Worm (Caenorhabditis elegans) whole organism, L1 larva: ENCODE measurements around the gene srx-47.
A peak's percentile ranks its signal among the peaks of the same experiment; 100 is the strongest.
"Not testable (repeated sequence)": the region's sequence is repeated elsewhere in the genome, so short reads cannot be mapped to it uniquely, and the experiment has no call there.

Source experiments
- C04F5.9 ChIP-seq: sonication (generic microtip); optimal IDR thresholded peaks from 2 replicates; lab custom pipeline; 2016; ENCODE audit warnings: missing genetic modification characterization, missing compliant biosample characterization
- C16A3.4 ChIP-seq: fragments of 150-350 bp; optimal IDR thresholded peaks from 2 replicates; lab custom pipeline; 2014; ENCODE audit warnings: missing biosample characterization, missing genetic modification characterization
- C34B4.2 ChIP-seq: sonication (generic microtip); optimal IDR thresholded peaks from 2 replicates; lab custom pipeline; 2017; ENCODE audit warnings: mild to moderate bottlenecking, missing genetic modification characterization, missing compliant biosample characterization
- Y116A8C.19 ChIP-seq: sonication (generic microtip); optimal IDR thresholded peaks from 2 replicates; lab custom pipeline; 2016; ENCODE audit warnings: missing compliant biosample characterization, missing genetic modification characterization, borderline replicate concordance
- alr-1 ChIP-seq: fragments of 200-800 bp; sonication (Bioruptor generic); optimal IDR thresholded peaks from 2 replicates; lab custom pipeline; 2018; ENCODE audit warnings: borderline replicate concordance, mild to moderate bottlenecking, missing genetic modification characterization, missing compliant biosample characterization
- aly-2 ChIP-seq: fragments of 150-350 bp; optimal IDR thresholded peaks from 2 replicates; lab custom pipeline; 2014; ENCODE audit warnings: missing biosample characterization, missing genetic modification characterization
- blmp-1 ChIP-seq: fragments of 150-350 bp; optimal IDR thresholded peaks from 2 replicates; lab custom pipeline; 2014; ENCODE audit warnings: missing biosample characterization, missing genetic modification characterization
- ceh-8 ChIP-seq: fragments of 200-800 bp; sonication (Bioruptor generic); optimal IDR thresholded peaks from 2 replicates; lab custom pipeline; 2018; ENCODE audit warnings: mild to moderate bottlenecking, missing genetic modification characterization, moderate library complexity, missing compliant biosample characterization
- ceh-82 ChIP-seq, 3 experiments: fragments of 150-350 bp in 1 of 3; sonication (generic microtip) in 2 of 3; optimal IDR thresholded peaks; 2 replicates each; lab custom pipeline; 2014 to 2017; ENCODE audit warnings: missing biosample characterization in 3 of 3, missing genetic modification characterization in 3 of 3
- ces-1 ChIP-seq: fragments of 150-350 bp; optimal IDR thresholded peaks from 2 replicates; lab custom pipeline; 2014; ENCODE audit warnings: missing biosample characterization, missing genetic modification reagents, missing genetic modification characterization
- dpl-1 ChIP-seq, 3 experiments: fragments of 150-350 bp in 2 of 3; sonication (generic microtip) in 1 of 3; optimal IDR thresholded peaks; 2 replicates each; lab custom pipeline; 2014 to 2017; ENCODE audit warnings: missing biosample characterization in 3 of 3, missing genetic modification characterization in 3 of 3, missing genetic modification reagents in 3 of 3
- dsc-1 ChIP-seq: sonication (generic microtip); optimal IDR thresholded peaks from 2 replicates; lab custom pipeline; 2016; ENCODE audit warnings: mild to moderate bottlenecking, missing genetic modification characterization, missing compliant biosample characterization
- efl-1 ChIP-seq, 4 experiments: fragments of 150-350 bp; optimal IDR thresholded peaks in 3 of 4; peaks in 1 of 4; 1 replicate in 1 of 4; 2 replicates in 3 of 4; lab custom pipeline; 2014; ENCODE audit warnings: missing biosample characterization in 2 of 4, missing genetic modification characterization in 2 of 4, missing genetic modification reagents in 2 of 4
- efl-3 ChIP-seq: fragments of 200-800 bp; sonication (Bioruptor generic); optimal IDR thresholded peaks from 2 replicates; lab custom pipeline; 2018; ENCODE audit warnings: mild to moderate bottlenecking, missing genetic modification characterization, missing compliant biosample characterization
- egl-13 ChIP-seq: sonication (generic microtip); optimal IDR thresholded peaks from 2 replicates; lab custom pipeline; 2016; ENCODE audit warnings: missing genotype, missing genetic modification reagents, missing genetic modification characterization, missing compliant biosample characterization
- egl-27 ChIP-seq, 2 experiments: fragments of 150-350 bp in 1 of 2; sonication (generic microtip); optimal IDR thresholded peaks; 3 replicates each; lab custom pipeline; 2017 to 2018; ENCODE audit warnings: missing biosample characterization in 2 of 2, missing genetic modification characterization in 2 of 2, missing genetic modification reagents in 2 of 2
- elt-2 ChIP-seq: sonication (generic microtip); optimal IDR thresholded peaks from 2 replicates; lab custom pipeline; 2016; ENCODE audit warnings: missing genetic modification characterization, mild to moderate bottlenecking, inconsistent platforms, missing compliant biosample characterization, missing genetic modification reagents
- ets-5 ChIP-seq: fragments of 200-800 bp; sonication (Bioruptor generic); IDR thresholded peaks from 2 replicates; pipeline ENCODE4 v1.3.6; 2022; ENCODE audit warnings: missing genetic modification characterization, missing compliant biosample characterization
- fkh-10 ChIP-seq: sonication (generic microtip); optimal IDR thresholded peaks from 2 replicates; lab custom pipeline; 2017; ENCODE audit warnings: missing biosample characterization, missing genetic modification reagents, missing genetic modification characterization
- fkh-8 ChIP-seq: sonication (generic microtip); optimal IDR thresholded peaks from 2 replicates; lab custom pipeline; 2016; ENCODE audit warnings: mild to moderate bottlenecking, missing genetic modification characterization, missing compliant biosample characterization
- irx-1 ChIP-seq: sonication (generic microtip); optimal IDR thresholded peaks from 2 replicates; lab custom pipeline; 2016; ENCODE audit warnings: missing genetic modification characterization, missing compliant biosample characterization
- lin-35 ChIP-seq, 2 experiments: fragments of 150-350 bp; optimal IDR thresholded peaks; 2 replicates each; lab custom pipeline; 2014; ENCODE audit warnings: missing biosample characterization in 2 of 2, missing genetic modification characterization in 2 of 2, missing genetic modification reagents in 2 of 2
- mdl-1 ChIP-seq, 2 experiments: fragments of 150-350 bp; optimal IDR thresholded peaks; 2 replicates each; lab custom pipeline; 2014 to 2017; ENCODE audit warnings: missing biosample characterization in 2 of 2, missing genetic modification characterization in 2 of 2, inconsistent platforms in 1 of 2
- nhr-12 ChIP-seq: sonication (generic microtip); optimal IDR thresholded peaks from 2 replicates; lab custom pipeline; 2017; ENCODE audit warnings: missing biosample characterization, missing genetic modification characterization
- nhr-28 ChIP-seq: fragments of 150-350 bp; optimal IDR thresholded peaks from 2 replicates; lab custom pipeline; 2014; ENCODE audit warnings: missing biosample characterization, missing genetic modification characterization
- nhr-76 ChIP-seq: sonication (generic microtip); optimal IDR thresholded peaks from 2 replicates; lab custom pipeline; 2017; ENCODE audit warnings: missing biosample characterization, missing genetic modification characterization
- nhr-85 ChIP-seq: sonication (generic microtip); peaks from one replicate; lab custom pipeline; 2016; ENCODE audit warnings: missing genetic modification characterization, inconsistent platforms, missing compliant biosample characterization
- nhr-90 ChIP-seq: sonication (generic microtip); optimal IDR thresholded peaks from 2 replicates; lab custom pipeline; 2016; ENCODE audit warnings: mild to moderate bottlenecking, missing genetic modification characterization, missing compliant biosample characterization; ENCODE audit not compliant: poor library complexity
- pag-3 ChIP-seq: sonication (generic microtip); optimal IDR thresholded peaks from 2 replicates; lab custom pipeline; 2017; ENCODE audit warnings: missing genetic modification characterization, mild to moderate bottlenecking, missing compliant biosample characterization, antibody characterized with exemption, borderline replicate concordance; ENCODE audit not compliant: insufficient read depth
- pqm-1 ChIP-seq: sonication (generic microtip); optimal IDR thresholded peaks from 3 replicates; lab custom pipeline; 2017; ENCODE audit warnings: missing biosample characterization, missing genetic modification characterization
- rnt-1 ChIP-seq: sonication (generic microtip); optimal IDR thresholded peaks from 2 replicates; lab custom pipeline; 2016; ENCODE audit warnings: mild to moderate bottlenecking, missing genetic modification characterization, moderate library complexity, missing compliant biosample characterization
- sox-4 ChIP-seq: sonication (generic microtip); optimal IDR thresholded peaks from 2 replicates; lab custom pipeline; 2016; ENCODE audit warnings: missing genetic modification characterization, missing compliant biosample characterization
- tbx-2 ChIP-seq: sonication (generic microtip); optimal IDR thresholded peaks from 2 replicates; lab custom pipeline; 2016; ENCODE audit warnings: missing genetic modification characterization, missing compliant biosample characterization
- unc-30 ChIP-seq: sonication (generic microtip); optimal IDR thresholded peaks from 2 replicates; lab custom pipeline; 2017; ENCODE audit warnings: missing biosample characterization, missing genetic modification characterization
- unc-62 ChIP-seq: fragments of 150-350 bp; optimal IDR thresholded peaks from 2 replicates; lab custom pipeline; 2014; ENCODE audit warnings: missing biosample characterization, missing genetic modification reagents, missing genetic modification characterization
- unc-86 ChIP-seq: sonication (generic microtip); optimal IDR thresholded peaks from 2 replicates; lab custom pipeline; 2016; ENCODE audit warnings: missing genetic modification characterization, missing compliant biosample characterization
- unc-98 ChIP-seq: fragments of 200-800 bp; sonication (Bioruptor generic); IDR thresholded peaks from 2 replicates; pipeline ENCODE4 v1.3.6; 2022; ENCODE audit warnings: missing genetic modification characterization, missing compliant biosample characterization
- xbp-1 ChIP-seq: sonication (generic microtip); optimal IDR thresholded peaks from 2 replicates; lab custom pipeline; 2016; ENCODE audit warnings: missing genetic modification characterization, missing compliant biosample characterization
- zag-1 ChIP-seq: fragments of 150-350 bp; optimal IDR thresholded peaks from 2 replicates; lab custom pipeline; 2014; ENCODE audit warnings: missing biosample characterization, missing genetic modification characterization
- zip-4 ChIP-seq: fragments of 200-800 bp; sonication (Bioruptor generic); optimal IDR thresholded peaks from 2 replicates; lab custom pipeline; 2018; ENCODE audit warnings: mild to moderate bottlenecking, missing genetic modification characterization, moderate library complexity, missing compliant biosample characterization
- ztf-11 ChIP-seq, 2 experiments: sonication (generic microtip); optimal IDR thresholded peaks; 2 replicates each; lab custom pipeline; 2016 to 2017; ENCODE audit warnings: missing genetic modification characterization in 2 of 2, missing biosample characterization in 1 of 2, missing compliant biosample characterization in 1 of 2

The srx-47 gene

DNA sequence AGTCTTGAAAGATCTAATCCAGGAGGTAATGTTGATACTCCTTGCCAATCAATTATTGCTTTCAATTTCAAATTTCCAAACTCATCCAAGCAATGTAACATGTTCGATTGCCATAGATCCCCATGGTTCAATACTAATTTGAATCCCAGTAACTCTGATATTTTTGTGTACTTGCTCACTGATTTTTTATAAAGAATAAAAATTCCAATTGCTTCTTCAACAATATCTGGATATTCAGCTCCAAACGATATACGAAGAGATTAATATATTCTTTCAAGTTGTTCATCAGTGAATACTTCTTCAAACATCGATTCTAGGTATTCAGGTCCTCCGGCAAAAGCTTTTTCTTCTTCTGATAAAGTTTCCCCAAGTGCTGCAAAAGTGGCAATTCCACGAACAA is 30.0 kb downstream of the srx-47 start, which contains the start of gene E02C12.11:
Gene E02C12.11 (minus strand): TSS at position 101 of the 400 bp plus-strand sequence.
- TF ChIP-seq ztf-11 (tag; optimal IDR thresholded peaks at IDR 0.05; lab: Kevin White, UChicago); egl-13 (tag; lab: Kevin White, UChicago); ets-5: not testable (repeated sequence)

DNA sequence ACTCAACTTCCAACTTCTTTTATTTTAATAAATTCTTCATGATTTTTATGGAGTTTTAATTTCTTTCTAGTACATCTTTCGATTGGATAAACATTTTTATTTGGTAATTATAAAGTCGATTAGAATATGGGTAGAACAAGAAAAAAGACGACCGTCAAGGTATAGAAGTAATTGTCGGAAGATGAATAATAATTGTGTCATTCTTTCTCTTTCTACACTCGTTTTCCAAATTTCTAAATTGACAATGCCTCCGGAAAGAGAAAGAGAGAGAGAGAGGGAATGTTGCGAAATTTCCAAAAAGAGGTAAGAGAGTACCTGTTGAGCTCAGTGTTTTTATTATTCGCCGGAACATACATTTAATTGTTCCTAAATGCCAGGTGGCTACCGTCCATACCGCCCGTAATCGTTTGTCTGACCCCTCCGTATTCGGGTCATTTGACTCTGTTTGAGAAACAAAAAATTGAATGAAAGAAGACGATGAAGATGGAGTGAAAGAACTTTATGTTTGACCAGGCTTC is 32.1 kb downstream of the srx-47 start, which contains the start of gene E02C12.12:
Gene E02C12.12 (minus strand): TSS at position 468 of the 518 bp plus-strand sequence.
- TF ChIP-seq unc-62 (no peak), pag-3 (no peak), unc-98 (GFP tag; lab: Robert Waterston, UW) (no peak), blmp-1 (tag; lab: Kevin White, UChicago) (peak; percentile 20), lin-35 (GFP tag; optimal IDR thresholded peaks at IDR 0.05; lab: Kevin White, UChicago) (no peak), ceh-82 (tag; optimal IDR thresholded peaks at IDR 0.05; lab: Kevin White, UChicago) (no peak), nhr-90 (no peak), nhr-85 (tag; lab: Kevin White, UChicago) (peak; percentile 51)

DNA sequence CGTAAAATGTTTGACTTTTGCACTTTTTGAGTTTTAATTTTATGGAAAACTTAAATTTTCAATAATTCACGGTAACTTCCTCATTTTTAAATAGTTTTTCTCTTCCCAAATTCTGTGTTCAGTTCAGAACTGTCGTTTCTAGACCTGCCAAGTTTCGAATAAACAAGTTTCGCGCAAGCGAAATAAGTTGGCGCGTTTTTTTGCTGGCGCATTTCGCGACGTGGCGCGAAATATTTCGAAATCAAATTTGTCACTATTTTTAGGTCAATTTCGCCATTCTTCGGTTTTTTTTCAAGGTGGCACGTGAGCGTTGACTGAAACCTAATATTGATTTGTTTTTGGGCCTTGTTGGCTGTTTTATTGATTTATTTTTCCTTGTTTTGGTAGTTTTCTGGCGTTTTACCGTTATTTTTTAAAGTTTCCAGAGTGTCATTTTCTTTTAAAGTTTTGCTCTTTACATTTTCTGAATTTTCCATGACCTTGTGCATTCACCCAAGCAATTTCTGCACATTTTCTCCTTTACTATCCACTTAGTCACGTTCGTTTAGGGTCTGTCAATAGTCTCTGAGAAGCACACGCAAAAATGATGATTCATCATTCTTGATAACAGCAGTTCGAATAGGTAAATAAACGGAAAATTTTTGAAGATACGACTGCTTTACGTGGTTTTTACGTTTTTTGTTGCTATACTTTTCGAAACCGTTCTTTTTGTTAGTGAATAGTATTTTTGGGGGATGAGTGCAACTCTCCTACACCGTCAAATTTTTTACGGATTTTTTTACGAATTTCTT is 32.9 kb downstream of the srx-47 start:
- no peak for TF ChIP-seq dsc-1 (tag; lab: Kevin White, UChicago)
- TF ChIP-seq Y116A8C.19 = no peak
- TF ChIP-seq unc-86 (tag; lab: Kevin White, UChicago) = no peak
- peak in 1 of 2 experiments; percentile 19 for TF ChIP-seq efl-1 (optimal IDR thresholded peaks at IDR 0.05; lab: Kevin White, UChicago)
- peak in 1 of 2 experiments; percentile 67 for TF ChIP-seq efl-1 (GFP tag; optimal IDR thresholded peaks at IDR 0.05 in 1 of 2; lab: Kevin White, UChicago)
- peak in 1 of 2 experiments; percentile 7 for TF ChIP-seq lin-35 (GFP tag; optimal IDR thresholded peaks at IDR 0.05; lab: Kevin White, UChicago)
- TF ChIP-seq C34B4.2 (tag; lab: Kevin White, UChicago) = no peak
- no peak for TF ChIP-seq egl-27 (tag; optimal IDR thresholded peaks at IDR 0.05; lab: Kevin White, UChicago)
- no peak for TF ChIP-seq ces-1 (GFP tag; lab: Kevin White, UChicago)
- no peak for TF ChIP-seq aly-2
- TF ChIP-seq blmp-1 (tag; lab: Kevin White, UChicago) = no peak
- no peak for TF ChIP-seq pqm-1 (tag; lab: Kevin White, UChicago)
- TF ChIP-seq xbp-1 (tag; lab: Kevin White, UChicago) = no peak
- TF ChIP-seq ceh-8 (GFP tag; lab: Kevin White, UChicago) = no peak
- peak in 2 of 3 experiments; percentile 4 to 15 for TF ChIP-seq dpl-1 (GFP tag; optimal IDR thresholded peaks at IDR 0.05; lab: Kevin White, UChicago)
- TF ChIP-seq efl-3 (GFP tag; lab: Kevin White, UChicago) = no peak
- TF ChIP-seq alr-1 (tag; lab: Kevin White, UChicago) = no peak
- TF ChIP-seq elt-2 (tag; lab: Kevin White, UChicago) = no peak
- TF ChIP-seq irx-1 (tag; lab: Kevin White, UChicago) = no peak
- TF ChIP-seq nhr-12 = no peak
- no peak for TF ChIP-seq fkh-10
- TF ChIP-seq fkh-8 (tag; lab: Kevin White, UChicago) = no peak
- TF ChIP-seq nhr-76 = no peak
- no peak for TF ChIP-seq tbx-2 (tag; lab: Kevin White, UChicago)
- no peak for TF ChIP-seq zag-1 (tag; lab: Kevin White, UChicago)
- TF ChIP-seq C04F5.9 = no peak

DNA sequence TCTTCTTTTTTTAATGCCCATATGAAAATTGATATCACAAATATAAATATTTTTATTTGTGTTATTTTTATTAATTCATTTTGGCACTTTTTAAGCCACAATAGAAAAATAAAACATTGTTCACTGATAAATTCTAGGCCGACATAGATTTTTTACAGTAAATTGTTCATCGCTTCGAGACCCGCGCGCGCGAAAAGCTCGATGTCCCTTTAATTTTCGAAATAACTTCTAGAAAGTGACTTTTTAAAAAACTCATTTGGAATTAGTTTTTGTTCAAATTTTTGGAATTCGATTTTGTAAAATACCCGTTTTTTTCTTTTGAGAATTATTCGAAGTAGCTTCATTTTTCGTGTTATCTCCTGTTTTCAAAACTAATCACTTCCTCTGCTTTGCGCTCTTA is 34.6 kb downstream of the srx-47 start:
- TF ChIP-seq unc-98 (GFP tag; lab: Robert Waterston, UW) = no peak
- no peak for TF ChIP-seq mdl-1 (tag; optimal IDR thresholded peaks at IDR 0.05; lab: Kevin White, UChicago)
- TF ChIP-seq elt-2 (tag; lab: Kevin White, UChicago) = no peak
- TF ChIP-seq rnt-1 (tag; lab: Kevin White, UChicago) = no peak
- TF ChIP-seq ces-1 (GFP tag; lab: Kevin White, UChicago) = no peak
- TF ChIP-seq zip-4 (GFP tag; lab: Kevin White, UChicago) = no peak
- TF ChIP-seq sox-4 = no peak
- TF ChIP-seq ztf-11 (tag; optimal IDR thresholded peaks at IDR 0.05; lab: Kevin White, UChicago) = no peak
- no peak for TF ChIP-seq C16A3.4 (tag; lab: Kevin White, UChicago)
- no peak for TF ChIP-seq nhr-28 (tag; lab: Kevin White, UChicago)
- TF ChIP-seq ets-5 = no peak
- no peak for TF ChIP-seq zag-1 (tag; lab: Kevin White, UChicago)
- TF ChIP-seq fkh-10 = no peak
- TF ChIP-seq aly-2 = no peak
- no peak for TF ChIP-seq unc-30 (tag; lab: Kevin White, UChicago)
- no peak for TF ChIP-seq blmp-1 (tag; lab: Kevin White, UChicago)
- TF ChIP-seq xbp-1 (tag; lab: Kevin White, UChicago) = no peak
- TF ChIP-seq, all 84 proteins: peak for 0
